Worm (Caenorhabditis elegans) whole organism, L4 larva: ENCODE data around the gene F55A11.1.

Source experiments
- Y5F2A.4 ChIP-seq: fragments of 200-800 bp; sonication (Bioruptor generic); optimal IDR thresholded peaks from 2 replicates; lab custom pipeline; 2018; ENCODE audit warnings: mild to moderate bottlenecking, missing genetic modification characterization, missing compliant biosample characterization
- ZK337.2 ChIP-seq: fragments of 200-800 bp; sonication (Bioruptor generic); IDR thresholded peaks from 2 replicates; pipeline ENCODE4 v1.3.6; 2022; ENCODE audit warnings: missing genetic modification reagents, missing genetic modification characterization, missing compliant biosample characterization
- aha-1 ChIP-seq: fragments of 150-350 bp; peaks from one replicate; lab custom pipeline; 2014; ENCODE audit warnings: missing biosample characterization, missing genetic modification characterization
- ama-1 ChIP-seq: fragments of 150-350 bp; optimal IDR thresholded peaks from 2 replicates; lab custom pipeline; 2014; ENCODE audit warnings: inconsistent platforms, mixed read lengths
- arid-1 ChIP-seq: fragments of 200-800 bp; sonication (Bioruptor generic); conservative IDR thresholded peaks from 2 replicates; pipeline ENCODE4 v1.3.6; 2022; ENCODE audit warnings: missing genetic modification reagents, missing genetic modification characterization, missing compliant biosample characterization
- ceh-32 ChIP-seq: sonication (generic microtip); optimal IDR thresholded peaks from 2 replicates; lab custom pipeline; 2016; ENCODE audit warnings: mild to moderate bottlenecking, missing genetic modification characterization, missing compliant biosample characterization; ENCODE audit not compliant: poor library complexity
- ceh-82 ChIP-seq: sonication (generic microtip); optimal IDR thresholded peaks from 2 replicates; lab custom pipeline; 2017; ENCODE audit warnings: missing biosample characterization, missing genetic modification characterization
- ctbp-1 ChIP-seq: fragments of 200-800 bp; sonication (Bioruptor generic); IDR thresholded peaks from 2 replicates; pipeline ENCODE4 v1.3.6; 2022; ENCODE audit warnings: missing genetic modification reagents, missing genetic modification characterization, missing compliant biosample characterization
- dpl-1 ChIP-seq: fragments of 150-350 bp; optimal IDR thresholded peaks from 2 replicates; lab custom pipeline; 2014; ENCODE audit warnings: missing biosample characterization, missing genetic modification reagents, missing genetic modification characterization
- duxl-1 ChIP-seq: sonication (generic microtip); optimal IDR thresholded peaks from 2 replicates; lab custom pipeline; 2016; ENCODE audit warnings: mild to moderate bottlenecking, missing genetic modification characterization, moderate library complexity, missing compliant biosample characterization; ENCODE audit not compliant: poor library complexity
- dve-1 ChIP-seq: sonication (generic microtip); optimal IDR thresholded peaks from 2 replicates; lab custom pipeline; 2017; ENCODE audit warnings: antibody characterized with exemption, mild to moderate bottlenecking, missing genetic modification characterization, missing compliant biosample characterization; ENCODE audit not compliant: insufficient read depth
- egl-43 ChIP-seq: fragments of 200-800 bp; sonication (Bioruptor generic); IDR thresholded peaks from 2 replicates; pipeline ENCODE4 v1.3.6; 2022; ENCODE audit warnings: missing genetic modification reagents, missing genetic modification characterization, missing compliant biosample characterization
- fkh-10 ChIP-seq: fragments of 150-350 bp; optimal IDR thresholded peaks from 2 replicates; lab custom pipeline; 2014; ENCODE audit warnings: missing biosample characterization, missing genetic modification reagents, missing genetic modification characterization
- hif-1 ChIP-seq, 2 experiments: sonication (generic microtip); optimal IDR thresholded peaks; 2 replicates each; lab custom pipeline; 2016 to 2017; ENCODE audit warnings: missing compliant biosample characterization in 2 of 2, missing genetic modification characterization in 2 of 2, missing genetic modification reagents in 2 of 2, missing genotype in 2 of 2, mild to moderate bottlenecking in 1 of 2
- hmg-1.1 ChIP-seq: fragments of 200-800 bp; sonication (Bioruptor generic); IDR thresholded peaks from 2 replicates; pipeline ENCODE4 v1.3.6; 2022; ENCODE audit warnings: missing genetic modification reagents, missing genetic modification characterization, missing compliant biosample characterization
- lin-1 ChIP-seq: fragments of 200-800 bp; sonication (Bioruptor generic); IDR thresholded peaks from 2 replicates; pipeline ENCODE4 v1.3.6; 2022; ENCODE audit warnings: missing genetic modification reagents, missing genetic modification characterization, missing compliant biosample characterization
- lin-15B ChIP-seq: fragments of 150-350 bp; sonication (generic microtip); optimal IDR thresholded peaks from 3 replicates; lab custom pipeline; 2014; ENCODE audit warnings: missing biosample characterization, missing genetic modification characterization
- lin-29 ChIP-seq: fragments of 200-800 bp; sonication (Bioruptor generic); IDR thresholded peaks from 2 replicates; pipeline ENCODE4 v1.3.6; 2022; ENCODE audit warnings: missing genetic modification reagents, missing genetic modification characterization, missing compliant biosample characterization
- lin-38 ChIP-seq: fragments of 200-800 bp; sonication (Bioruptor generic); IDR thresholded peaks from 2 replicates; pipeline ENCODE4 v1.3.6; 2022; ENCODE audit warnings: missing genetic modification reagents, missing genetic modification characterization, missing compliant biosample characterization
- lin-39 ChIP-seq: fragments of 150-350 bp; optimal IDR thresholded peaks from 2 replicates; lab custom pipeline; 2014; ENCODE audit warnings: missing biosample characterization, missing genetic modification reagents, missing genetic modification characterization
- madf-5 ChIP-seq, 2 experiments: fragments of 200-800 bp; sonication (Bioruptor generic); IDR thresholded peaks; 2 replicates each; pipeline ENCODE4 v1.3.6; 2022; ENCODE audit warnings: missing compliant biosample characterization in 2 of 2, missing genetic modification characterization in 2 of 2
- mep-1 ChIP-seq: fragments of 150-350 bp; sonication (generic microtip); optimal IDR thresholded peaks from 3 replicates; lab custom pipeline; 2014; ENCODE audit warnings: missing biosample characterization, missing genetic modification characterization
- mxl-2 ChIP-seq: fragments of 200-800 bp; sonication (Bioruptor generic); conservative IDR thresholded peaks from 2 replicates; pipeline ENCODE4 v1.3.6; 2022; ENCODE audit warnings: missing genetic modification reagents, missing genetic modification characterization, missing compliant biosample characterization
- nhr-102 ChIP-seq: sonication (generic microtip); optimal IDR thresholded peaks from 2 replicates; lab custom pipeline; 2016; ENCODE audit warnings: mild to moderate bottlenecking, missing genetic modification characterization, moderate library complexity, missing compliant biosample characterization
- nhr-11 ChIP-seq: fragments of 150-350 bp; optimal IDR thresholded peaks from 2 replicates; lab custom pipeline; 2014; ENCODE audit warnings: missing biosample characterization, missing genetic modification characterization
- nhr-42 ChIP-seq: fragments of 200-800 bp; sonication (Bioruptor generic); IDR thresholded peaks from 2 replicates; pipeline ENCODE4 v1.3.6; 2022; ENCODE audit warnings: missing genetic modification characterization, missing compliant biosample characterization
- nhr-6 ChIP-seq: fragments of 150-350 bp; optimal IDR thresholded peaks from 2 replicates; lab custom pipeline; 2014; ENCODE audit warnings: missing biosample characterization, missing genetic modification characterization
- nhr-76 ChIP-seq: fragments of 150-350 bp; optimal IDR thresholded peaks from 2 replicates; lab custom pipeline; 2014; ENCODE audit warnings: missing biosample characterization, missing genetic modification characterization
- saeg-2 ChIP-seq: fragments of 200-800 bp; sonication (Bioruptor generic); IDR thresholded peaks from 2 replicates; pipeline ENCODE4 v1.3.6; 2022; ENCODE audit warnings: missing genetic modification reagents, missing genetic modification characterization, missing compliant biosample characterization
- set-16 ChIP-seq: fragments of 200-800 bp; sonication (Bioruptor generic); IDR thresholded peaks from 2 replicates; pipeline ENCODE4 v1.3.6; 2022; ENCODE audit warnings: missing genetic modification reagents, missing genetic modification characterization, missing compliant biosample characterization
- snpc-1.2 ChIP-seq: fragments of 200-800 bp; sonication (Bioruptor generic); IDR thresholded peaks from 2 replicates; pipeline ENCODE4 v1.3.6; 2022; ENCODE audit warnings: missing genetic modification reagents, missing genetic modification characterization, missing compliant biosample characterization
- spr-1 ChIP-seq: sonication (generic microtip); optimal IDR thresholded peaks from 2 replicates; lab custom pipeline; 2016; ENCODE audit warnings: mild to moderate bottlenecking, missing genetic modification characterization, missing compliant biosample characterization
- unc-62 ChIP-seq, 3 experiments: fragments of 150-350 bp in 1 of 3; sonication (generic microtip); optimal IDR thresholded peaks in 2 of 3; peaks in 1 of 3; 1 replicate in 1 of 3; 2 replicates in 2 of 3; lab custom pipeline; 2014 to 2017; ENCODE audit warnings: missing biosample characterization in 3 of 3, missing genetic modification characterization in 3 of 3, missing genetic modification reagents in 3 of 3, missing genotype in 1 of 3
- zfp-3 ChIP-seq: fragments of 200-800 bp; sonication (Bioruptor generic); conservative IDR thresholded peaks from 2 replicates; pipeline ENCODE4 v1.3.6; 2022; ENCODE audit warnings: missing genetic modification reagents, missing genetic modification characterization, missing compliant biosample characterization
- zip-11 ChIP-seq: fragments of 200-800 bp; sonication (Bioruptor generic); IDR thresholded peaks from 2 replicates; pipeline ENCODE4 v1.3.6; 2022; ENCODE audit warnings: missing genetic modification characterization, missing compliant biosample characterization
- ztf-7 ChIP-seq: fragments of 150-350 bp; optimal IDR thresholded peaks from 2 replicates; lab custom pipeline; 2014; ENCODE audit warnings: missing biosample characterization, missing genetic modification characterization

Gene F55A11.1

DNA sequence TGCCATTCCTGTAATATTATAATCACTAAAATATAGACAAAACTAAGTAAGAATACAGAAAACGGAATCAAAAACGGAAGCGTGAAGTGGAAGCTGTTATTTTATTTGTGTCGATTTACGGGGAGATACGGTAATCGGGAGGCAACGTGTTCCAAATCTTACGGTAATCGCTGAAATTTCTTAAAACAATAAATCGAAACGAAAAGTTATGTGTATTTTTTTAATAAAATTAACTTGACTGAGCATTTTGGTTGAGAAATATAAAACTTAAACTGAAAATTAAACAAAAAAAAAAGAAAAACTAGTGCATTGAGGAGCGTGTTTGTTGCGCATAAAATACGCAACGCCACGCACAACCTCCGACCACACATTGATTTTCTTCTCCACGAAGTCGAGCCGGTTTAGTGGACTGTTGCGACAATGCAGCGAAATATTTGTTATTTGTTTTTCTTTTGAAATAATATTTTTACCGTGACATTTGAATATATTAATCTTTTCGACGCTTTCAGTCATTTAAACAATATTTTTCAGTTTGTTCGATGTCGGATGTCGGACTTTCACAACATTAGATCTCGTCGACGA lies at the start of gene F55A11.1, which contains the start of gene syx-5 (continued):
- no peak for TF ChIP-seq nhr-76 (tag; lab: Kevin White, UChicago)
- TF ChIP-seq fkh-10 (GFP tag; lab: Kevin White, UChicago) = peak; percentile 76
- TF ChIP-seq nhr-102 (tag; lab: Kevin White, UChicago) = peak; percentile 90
- no peak for TF ChIP-seq mxl-2 (GFP tag; lab: Robert Waterston, UW)
- peak; percentile 71; the same call in 1 of the 2 replicates for TF ChIP-seq zfp-3 (GFP tag; lab: Robert Waterston, UW)
- peak; percentile 42 for TF ChIP-seq ceh-32 (tag; lab: Kevin White, UChicago)
- no peak for TF ChIP-seq zip-11 (GFP tag; lab: Robert Waterston, UW)
- no peak for TF ChIP-seq set-16 (GFP tag; lab: Robert Waterston, UW)
- no peak for TF ChIP-seq ceh-82
- peak; percentile 79 for TF ChIP-seq lin-38 (GFP tag; lab: Robert Waterston, UW)
- 0 out of 2 replicates have a peak, but pooled peaks have one; percentile 9 for TF ChIP-seq snpc-1.2
- TF ChIP-seq mep-1 (tag; lab: Kevin White, UChicago) = peak; percentile 89
- peak; percentile 76; the same call in 1 of the 2 replicates for TF ChIP-seq nhr-42
- TF ChIP-seq ZK337.2 (GFP tag; lab: Robert Waterston, UW) = no peak
- peak; percentile 95 for TF ChIP-seq hmg-1.1 (GFP tag; lab: Robert Waterston, UW)
- TF ChIP-seq lin-29 (GFP tag; lab: Robert Waterston, UW) = peak; percentile 54; the same call in 1 of the 2 replicates
- peak; percentile 50 for TF ChIP-seq nhr-11 (tag; lab: Kevin White, UChicago)
- TF ChIP-seq arid-1 (GFP tag; lab: Robert Waterston, UW) = 0 out of 2 replicates have a peak, but pooled peaks have one; percentile 21
- peak; percentile 22 to 63 for TF ChIP-seq hif-1 (tag; optimal IDR thresholded peaks at IDR 0.05; lab: Kevin White, UChicago)
- no peak for TF ChIP-seq duxl-1 (tag; lab: Kevin White, UChicago)
- TF ChIP-seq ama-1 = no peak
- TF ChIP-seq madf-5 (GFP tag; IDR thresholded peaks at IDR 0.05; lab: Robert Waterston, UW) = no peak
- TF ChIP-seq ctbp-1 (GFP tag; lab: Robert Waterston, UW) = peak; percentile 81
- peak; percentile 83 for TF ChIP-seq ztf-7
- 0 out of 2 replicates have a peak, but pooled peaks have one; percentile 43 for TF ChIP-seq lin-1 (GFP tag; lab: Robert Waterston, UW)
- TF ChIP-seq dpl-1 = peak; percentile 71
- peak; percentile 90 for TF ChIP-seq spr-1
- peak; percentile 85 for TF ChIP-seq dve-1 (tag; lab: Kevin White, UChicago)
- TF ChIP-seq saeg-2 (GFP tag; lab: Robert Waterston, UW) = peak; percentile 69; the same call in 1 of the 2 replicates
- TF ChIP-seq nhr-6 (tag; lab: Kevin White, UChicago) = peak; percentile 59
- TF ChIP-seq Y5F2A.4 (GFP tag; lab: Kevin White, UChicago) = no peak
- TF ChIP-seq egl-43 (GFP tag; lab: Robert Waterston, UW) = 0 out of 2 replicates have a peak, but pooled peaks have one; percentile 48
- no peak for TF ChIP-seq lin-39

DNA sequence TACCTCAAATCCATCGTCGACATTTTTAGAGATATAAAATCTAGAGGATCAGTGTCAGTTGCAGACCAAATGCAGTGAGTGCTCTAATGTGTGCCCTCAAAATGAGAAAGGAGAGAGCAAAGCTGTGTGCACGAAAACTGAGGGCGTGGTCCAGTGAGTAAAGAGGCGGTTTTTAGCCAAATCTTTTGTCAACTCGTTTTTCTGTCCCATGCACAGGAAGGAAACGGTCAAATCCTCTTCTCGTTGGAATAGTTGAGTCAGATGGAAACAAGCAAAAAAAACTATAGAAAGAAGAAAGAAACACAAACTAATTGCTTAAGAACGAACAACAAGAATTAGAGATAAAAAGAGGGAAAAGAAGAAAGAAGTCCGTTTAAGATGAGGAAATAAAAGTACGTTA lies 47.7 kb upstream of the F55A11.1 start, which contains the start of gene D2023.3:
Gene D2023.3 (minus strand): TSS at position 101 of the 400 bp plus-strand sequence.
- TF ChIP-seq unc-62 (GFP tag; optimal IDR thresholded peaks at IDR 0.05 in 1 of 2; lab: Kevin White, UChicago) (peak in 1 of 2 experiments; percentile 72), unc-62 (tag; optimal IDR thresholded peaks at IDR 0.05; lab: Kevin White, UChicago) (no peak), zip-11 (GFP tag; lab: Robert Waterston, UW) (no peak)

DNA sequence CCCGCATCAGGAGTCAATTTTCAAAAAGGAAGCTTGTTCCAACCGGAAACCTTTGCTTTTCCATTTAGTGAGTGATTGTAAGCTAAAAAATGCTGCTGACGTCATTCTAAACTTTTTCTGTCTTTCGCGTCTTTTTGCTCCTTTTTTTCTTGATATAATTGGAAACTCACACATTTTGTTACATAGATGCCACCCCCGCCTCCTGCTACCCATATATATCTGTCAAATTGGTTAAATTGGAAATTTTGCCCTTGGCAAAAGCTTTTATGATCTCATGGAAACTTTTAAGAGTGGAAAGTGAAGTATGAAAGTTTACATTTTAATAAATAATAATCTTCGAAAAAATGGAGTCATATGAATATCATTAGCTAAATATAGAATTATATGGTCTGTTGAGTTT lies 45.8 kb upstream of the F55A11.1 start:
- peak; percentile 77 for TF ChIP-seq aha-1
- no peak for TF ChIP-seq lin-15B
